Worm (Caenorhabditis elegans): ENCODE data around the gene clec-250.

- TF ChIP-seq him-1 (tag; optimal IDR thresholded peaks at IDR 0.05) (no peak), dao-5 (tag; optimal IDR thresholded peaks at IDR 0.05) (no peak)
Measured at ce11 chrV:18699326-18699725, 42.7 kb downstream of the clec-250 start, which contains the start of gene nhr-241.
